Fruit fly (Drosophila melanogaster) whole organism, prepupa: ENCODE results near the gene mib1.

ENCODE experiments used
- CG10631 ChIP-seq: fragments of 200-800 bp; sonication (Bioruptor generic); optimal IDR thresholded peaks from 2 replicates; lab custom pipeline; 2016; ENCODE audit warnings: missing biosample characterization, missing genetic modification characterization
- CG10669 ChIP-seq: fragments of 200-800 bp; sonication (Bioruptor generic); optimal IDR thresholded peaks from 3 replicates; lab custom pipeline; 2018; ENCODE audit warnings: missing biosample characterization, mild to moderate bottlenecking, missing genetic modification characterization, moderate library complexity
- CG11294 ChIP-seq: fragments of 200-800 bp; sonication (Bioruptor generic); IDR thresholded peaks from 2 replicates; pipeline ENCODE4 v1.3.6; 2022; ENCODE audit warnings: missing biosample characterization, missing genetic modification characterization
- CG11762 ChIP-seq: fragments of 200-800 bp; sonication (Bioruptor generic); optimal IDR thresholded peaks from 3 replicates; lab custom pipeline; 2016; ENCODE audit warnings: missing biosample characterization, missing genetic modification characterization; ENCODE audit not compliant: insufficient read depth
- CG15336 ChIP-seq: fragments of 200-800 bp; sonication (Bioruptor generic); IDR thresholded peaks from 2 replicates; pipeline ENCODE4 v1.3.6; 2022; ENCODE audit warnings: missing biosample characterization, missing genetic modification characterization
- CG3032 ChIP-seq: fragments of 200-800 bp; optimal IDR thresholded peaks from 2 replicates; lab custom pipeline; 2019; ENCODE audit warnings: missing biosample characterization, mild to moderate bottlenecking, missing genetic modification characterization, moderate library complexity
- CG31627 ChIP-seq: fragments of 200-800 bp; sonication (Bioruptor generic); optimal IDR thresholded peaks from 3 replicates; lab custom pipeline; 2016; ENCODE audit warnings: missing biosample characterization, missing genetic modification characterization
- CG32006 ChIP-seq: fragments of 200-800 bp; sonication (Bioruptor generic); optimal IDR thresholded peaks from 3 replicates; lab custom pipeline; 2017; ENCODE audit warnings: missing biosample characterization, mild to moderate bottlenecking, missing genetic modification characterization
- CG34406 ChIP-seq: fragments of 200-800 bp; sonication (Bioruptor generic); optimal IDR thresholded peaks from 3 replicates; lab custom pipeline; 2016; ENCODE audit warnings: missing biosample characterization, missing genetic modification characterization
- CG3919 ChIP-seq: fragments of 200-800 bp; sonication (Bioruptor generic); optimal IDR thresholded peaks from 3 replicates; lab custom pipeline; 2016; ENCODE audit warnings: missing biosample characterization, missing genetic modification characterization
- CG6163 ChIP-seq: fragments of 200-800 bp; sonication (Bioruptor generic); IDR thresholded peaks from 3 replicates; pipeline ENCODE4 v1.3.6; 2022; ENCODE audit warnings: missing biosample characterization, missing genetic modification characterization
- CG6792 ChIP-seq: fragments of 200-800 bp; sonication (Bioruptor generic); optimal IDR thresholded peaks from 3 replicates; lab custom pipeline; 2016; ENCODE audit warnings: missing biosample characterization, missing genetic modification characterization
- CG6854 ChIP-seq: fragments of 200-800 bp; sonication (Bioruptor generic); optimal IDR thresholded peaks from 2 replicates; lab custom pipeline; 2017; ENCODE audit warnings: missing biosample characterization, mild to moderate bottlenecking, missing genetic modification characterization
- CG7368 ChIP-seq: fragments of 200-800 bp; sonication (Bioruptor generic); optimal IDR thresholded peaks from 3 replicates; lab custom pipeline; 2016; ENCODE audit warnings: missing biosample characterization, missing genetic modification characterization
- CG8119 ChIP-seq: fragments of 200-800 bp; sonication (Bioruptor generic); IDR thresholded peaks from 3 replicates; pipeline ENCODE4 v1.3.6; 2022; ENCODE audit warnings: missing biosample characterization, missing genetic modification characterization
- CG8632 ChIP-seq: fragments of 200-800 bp; sonication (Bioruptor generic); optimal IDR thresholded peaks from 3 replicates; lab custom pipeline; 2016; ENCODE audit warnings: missing biosample characterization, missing genetic modification characterization
- CG9139 ChIP-seq: fragments of 200-800 bp; sonication (Bioruptor generic); optimal IDR thresholded peaks from 3 replicates; lab custom pipeline; 2017; ENCODE audit warnings: missing biosample characterization, mild to moderate bottlenecking, missing genetic modification characterization
- Eip93F ChIP-seq: fragments of 200-800 bp; sonication (Bioruptor generic); optimal IDR thresholded peaks from 2 replicates; lab custom pipeline; 2016; ENCODE audit warnings: missing biosample characterization, mild to moderate bottlenecking, missing genetic modification characterization
- Ets21C ChIP-seq: fragments of 200-800 bp; sonication (Bioruptor generic); optimal IDR thresholded peaks from 3 replicates; lab custom pipeline; 2016; ENCODE audit warnings: missing biosample characterization, missing genetic modification characterization
- Ets96B ChIP-seq: fragments of 200-800 bp; optimal IDR thresholded peaks from 2 replicates; lab custom pipeline; 2019; ENCODE audit warnings: missing biosample characterization, mild to moderate bottlenecking, missing genetic modification characterization, moderate library complexity
- Hr38 ChIP-seq: sonication (Bioruptor generic); optimal IDR thresholded peaks from 2 replicates; lab custom pipeline; 2016; ENCODE audit warnings: missing biosample characterization, missing genetic modification characterization
- Hr4 ChIP-seq: fragments of 200-800 bp; sonication (Bioruptor generic); optimal IDR thresholded peaks from 3 replicates; lab custom pipeline; 2016; ENCODE audit warnings: missing biosample characterization, missing genetic modification characterization
- Lpt ChIP-seq: fragments of 200-800 bp; sonication (Bioruptor generic); optimal IDR thresholded peaks from 3 replicates; lab custom pipeline; 2016; ENCODE audit warnings: missing biosample characterization, missing genetic modification characterization
- Met ChIP-seq: fragments of 200-800 bp; sonication (Bioruptor generic); optimal IDR thresholded peaks from 3 replicates; lab custom pipeline; 2016; ENCODE audit warnings: missing biosample characterization, missing genetic modification characterization
- OdsH ChIP-seq: fragments of 200-800 bp; sonication (Bioruptor generic); optimal IDR thresholded peaks from 3 replicates; lab custom pipeline; 2016; ENCODE audit warnings: missing biosample characterization, missing genetic modification characterization
- Smox ChIP-seq: fragments of 200-800 bp; sonication (Bioruptor generic); optimal IDR thresholded peaks from 3 replicates; lab custom pipeline; 2016; ENCODE audit warnings: missing biosample characterization, missing genetic modification characterization
- Sox102F ChIP-seq: fragments of 200-800 bp; sonication (Bioruptor generic); optimal IDR thresholded peaks from 2 replicates; lab custom pipeline; 2016; ENCODE audit warnings: missing biosample characterization, mild to moderate bottlenecking, missing genetic modification characterization
- Sox14 ChIP-seq: fragments of 200-800 bp; sonication (Bioruptor generic); optimal IDR thresholded peaks from 3 replicates; lab custom pipeline; 2016; ENCODE audit warnings: missing biosample characterization, missing genetic modification characterization
- Sox15 ChIP-seq: fragments of 200-800 bp; sonication (Bioruptor generic); optimal IDR thresholded peaks from 3 replicates; lab custom pipeline; 2016; ENCODE audit warnings: missing biosample characterization, missing genetic modification characterization
- achi ChIP-seq: fragments of 200-800 bp; sonication (Bioruptor generic); optimal IDR thresholded peaks from 3 replicates; lab custom pipeline; 2016; ENCODE audit warnings: missing biosample characterization, missing genetic modification characterization
- acj6 ChIP-seq: fragments of 200-800 bp; sonication (Bioruptor generic); optimal IDR thresholded peaks from 3 replicates; lab custom pipeline; 2016; ENCODE audit warnings: missing biosample characterization, missing genetic modification characterization
- cyc ChIP-seq: fragments of 200-800 bp; sonication (Bioruptor generic); optimal IDR thresholded peaks from 3 replicates; lab custom pipeline; 2016; ENCODE audit warnings: missing biosample characterization, missing genetic modification characterization
- dac ChIP-seq: fragments of 200-800 bp; sonication (Bioruptor generic); optimal IDR thresholded peaks from 2 replicates; lab custom pipeline; 2017; ENCODE audit warnings: missing biosample characterization, mild to moderate bottlenecking, missing genetic modification characterization
- dsx ChIP-seq: fragments of 200-800 bp; optimal IDR thresholded peaks from 3 replicates; lab custom pipeline; 2019; ENCODE audit warnings: missing biosample characterization, mild to moderate bottlenecking, missing genetic modification characterization, moderate library complexity; ENCODE audit not compliant: poor library complexity, severe bottlenecking
- esn ChIP-seq: fragments of 200-800 bp; sonication (Bioruptor generic); optimal IDR thresholded peaks from 2 replicates; lab custom pipeline; 2016; ENCODE audit warnings: missing biosample characterization, mild to moderate bottlenecking, missing genetic modification characterization, moderate library complexity
- fd59A ChIP-seq: fragments of 200-800 bp; sonication (Bioruptor generic); optimal IDR thresholded peaks from 2 replicates; lab custom pipeline; 2017; ENCODE audit warnings: missing biosample characterization, mild to moderate bottlenecking, missing genetic modification characterization, missing genetic modification reagents
- fd85E ChIP-seq: fragments of 200-800 bp; sonication (Bioruptor generic); optimal IDR thresholded peaks from 3 replicates; lab custom pipeline; 2016; ENCODE audit warnings: missing biosample characterization, missing genetic modification characterization
- net ChIP-seq: fragments of 200-800 bp; sonication (Bioruptor generic); optimal IDR thresholded peaks from 3 replicates; lab custom pipeline; 2016; ENCODE audit warnings: missing biosample characterization, missing genetic modification characterization
- pdm3 ChIP-seq: fragments of 200-800 bp; sonication (Bioruptor generic); optimal IDR thresholded peaks from 3 replicates; lab custom pipeline; 2016; ENCODE audit warnings: missing biosample characterization, missing genetic modification characterization
- salr ChIP-seq, 2 experiments: fragments of 200-800 bp; sonication (Bioruptor generic); optimal IDR thresholded peaks; 3 replicates each; lab custom pipeline; 2016 to 2018; ENCODE audit warnings: missing biosample characterization in 2 of 2, missing genetic modification characterization in 2 of 2, mild to moderate bottlenecking in 1 of 2
- svp ChIP-seq: fragments of 200-800 bp; sonication (Bioruptor generic); peaks from one replicate; lab custom pipeline; 2016; ENCODE audit warnings: missing biosample characterization, missing genetic modification characterization
- topi ChIP-seq: fragments of 200-800 bp; sonication (Bioruptor generic); optimal IDR thresholded peaks from 3 replicates; lab custom pipeline; 2016; ENCODE audit warnings: missing biosample characterization, missing genetic modification characterization
- vri ChIP-seq: fragments of 200-800 bp; sonication (Bioruptor generic); optimal IDR thresholded peaks from 3 replicates; lab custom pipeline; 2016; ENCODE audit warnings: missing biosample characterization, mild to moderate bottlenecking, missing genetic modification characterization

Gene mib1

dm6 chr3L:16043045-16043781, 31.6 kb upstream of the mib1 start (continued):
- TF ChIP-seq CG10669 (GFP tag; lab: Kevin White, UChicago) (peak; percentile 86), topi (GFP tag; lab: Kevin White, UChicago) (peak; percentile 43), CG11762 (GFP tag; lab: Kevin White, UChicago) (peak; percentile 60), Ets96B (tag; lab: Kevin White, UChicago) (peak; percentile 92), Sox15 (GFP tag; lab: Kevin White, UChicago) (peak; percentile 50), Hr38 (GFP tag; lab: Kevin White, UChicago) (no peak), CG7368 (GFP tag; lab: Kevin White, UChicago) (no peak), vri (GFP tag; lab: Kevin White, UChicago) (peak; percentile 27), salr (GFP tag; optimal IDR thresholded peaks at IDR 0.05; lab: Kevin White, UChicago) (peak; percentile 50 to 64), CG10631 (peak; percentile 80), dsx (GFP tag; lab: Kevin White, UChicago) (peak; percentile 89), OdsH (GFP tag; lab: Kevin White, UChicago) (peak; percentile 81), CG11294 (no peak; the same call in 1 of the 2 replicates), CG9139 (GFP tag; lab: Kevin White, UChicago) (peak; percentile 73), net (peak; percentile 73), Smox (GFP tag; lab: Kevin White, UChicago) (peak; percentile 36)
- TF ChIP-seq, all 60 proteins: peak for 55

dm6 chr3L:16042640-16043039, 31.0 kb upstream of the mib1 start:
- no peak for TF ChIP-seq Sox102F (GFP tag; lab: Kevin White, UChicago)
- peak; percentile 32 for TF ChIP-seq fd85E
- TF ChIP-seq Lpt (GFP tag; lab: Kevin White, UChicago) = peak; percentile 57
- TF ChIP-seq OdsH (GFP tag; lab: Kevin White, UChicago) = no peak

dm6 chr3L:16042080-16042344, 30.4 kb upstream of the mib1 start:
- TF ChIP-seq CG3032 (peak; percentile 6), cyc (GFP tag; lab: Kevin White, UChicago) (no peak), Met (peak; percentile 19), CG15336 (GFP tag; lab: Robert Waterston, UW) (0 out of 2 replicates have a peak, but pooled peaks have one; percentile 3), achi (GFP tag; lab: Kevin White, UChicago) (no peak), acj6 (GFP tag; lab: Kevin White, UChicago) (peak; percentile 28), CG32006 (GFP tag; lab: Kevin White, UChicago) (peak; percentile 29)

dm6 chr3L:16041260-16042079, 29.9 kb upstream of the mib1 start:
- peak; percentile 21 for TF ChIP-seq dsx (GFP tag; lab: Kevin White, UChicago)
- TF ChIP-seq Ets21C (GFP tag; lab: Kevin White, UChicago) = no peak
- peak; percentile 98 for TF ChIP-seq svp
- TF ChIP-seq dac (GFP tag; lab: Kevin White, UChicago) = peak; percentile 20
- peak; percentile 59 for TF ChIP-seq Eip93F (GFP tag; lab: Kevin White, UChicago)
- TF ChIP-seq CG8632 = peak; percentile 40
- peak; percentile 29 for TF ChIP-seq Hr4 (GFP tag; lab: Kevin White, UChicago)
- TF ChIP-seq CG3032 = peak; percentile 20
- TF ChIP-seq CG9139 (GFP tag; lab: Kevin White, UChicago) = peak; percentile 90
- peak; percentile 2 for TF ChIP-seq esn
- TF ChIP-seq CG34406 (GFP tag; lab: Kevin White, UChicago) = no peak
- TF ChIP-seq vri (GFP tag; lab: Kevin White, UChicago) = peak; percentile 31
- peak; percentile 27 for TF ChIP-seq CG3919 (GFP tag; lab: Kevin White, UChicago)
- TF ChIP-seq fd59A (GFP tag; lab: Kevin White, UChicago) = no peak
- peak; percentile 16 for TF ChIP-seq acj6 (GFP tag; lab: Kevin White, UChicago)
- TF ChIP-seq pdm3 (GFP tag; lab: Kevin White, UChicago) = peak; percentile 15
- no peak for TF ChIP-seq CG31627 (GFP tag; lab: Kevin White, UChicago)
- no peak for TF ChIP-seq CG6792 (GFP tag; lab: Kevin White, UChicago)
- peak; percentile 79 for TF ChIP-seq CG8119 (GFP tag; lab: Robert Waterston, UW)
- peak; percentile 12 for TF ChIP-seq CG11762 (GFP tag; lab: Kevin White, UChicago)
- no peak for TF ChIP-seq achi (GFP tag; lab: Kevin White, UChicago)
- peak; percentile 65 for TF ChIP-seq CG6163 (GFP tag; lab: Robert Waterston, UW)
- peak; percentile 61 for TF ChIP-seq Sox14 (GFP tag; lab: Kevin White, UChicago)
- peak; percentile 93 for TF ChIP-seq CG6854
- TF ChIP-seq CG11294 = peak; percentile 40; the same call in 1 of the 2 replicates
